Fruit fly (Drosophila melanogaster): Measurements from ENCODE around the gene SclB.

The SclB gene

DNA sequence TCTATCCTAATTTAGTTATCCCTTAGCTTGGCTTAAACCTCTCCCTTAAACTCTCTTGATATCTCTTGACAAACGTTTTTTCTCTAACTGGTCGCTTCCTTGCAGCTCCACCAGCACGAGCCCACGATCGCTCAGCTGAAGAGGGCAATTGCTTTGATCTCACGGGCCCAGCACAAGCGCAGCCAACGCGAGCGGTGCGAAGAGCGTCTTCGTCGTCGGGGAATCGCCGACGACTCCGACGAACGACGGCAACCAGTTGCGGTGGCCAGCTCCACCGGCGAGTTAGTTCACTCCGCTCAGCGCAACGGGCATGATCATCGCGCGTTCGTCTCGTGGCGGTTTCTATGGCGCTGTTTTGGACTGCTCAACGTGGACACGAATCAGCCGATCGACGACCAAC is 43.2 kb downstream of the SclB start (continued):
- peak; percentile 63 for TF ChIP-seq CG6854 (GFP tag; optimal IDR thresholded peaks at IDR 0.05)
- TF ChIP-seq CG8632 (GFP tag; optimal IDR thresholded peaks at IDR 0.05) = no peak
- no peak for TF ChIP-seq CG11902 (GFP tag; optimal IDR thresholded peaks at IDR 0.05)
- no peak for TF ChIP-seq Ets21C (GFP tag; optimal IDR thresholded peaks at IDR 0.05)
- TF ChIP-seq Sox102F (GFP tag; optimal IDR thresholded peaks at IDR 0.05) = no peak
- peak; percentile 33 for TF ChIP-seq net (GFP tag; optimal IDR thresholded peaks at IDR 0.05)
- peak; percentile 62 for TF ChIP-seq CG3919 (GFP tag; optimal IDR thresholded peaks at IDR 0.05)
- peak; percentile 30 for TF ChIP-seq CG1621 (tag; optimal IDR thresholded peaks at IDR 0.05)
- peak; percentile 16 for TF ChIP-seq lz (GFP tag; optimal IDR thresholded peaks at IDR 0.05)
- TF ChIP-seq CG6808 (GFP tag; optimal IDR thresholded peaks at IDR 0.05) = no peak
- TF ChIP-seq Hr38 (GFP tag; optimal IDR thresholded peaks at IDR 0.05) = no peak
- no peak for TF ChIP-seq dac (GFP tag; optimal IDR thresholded peaks at IDR 0.05)
- TF ChIP-seq CG8119 (GFP tag; IDR thresholded peaks at IDR 0.05) = peak; percentile 62; the same call in 2 of the 3 replicates
- no peak for TF ChIP-seq CG7368 (GFP tag; optimal IDR thresholded peaks at IDR 0.05)

DNA sequence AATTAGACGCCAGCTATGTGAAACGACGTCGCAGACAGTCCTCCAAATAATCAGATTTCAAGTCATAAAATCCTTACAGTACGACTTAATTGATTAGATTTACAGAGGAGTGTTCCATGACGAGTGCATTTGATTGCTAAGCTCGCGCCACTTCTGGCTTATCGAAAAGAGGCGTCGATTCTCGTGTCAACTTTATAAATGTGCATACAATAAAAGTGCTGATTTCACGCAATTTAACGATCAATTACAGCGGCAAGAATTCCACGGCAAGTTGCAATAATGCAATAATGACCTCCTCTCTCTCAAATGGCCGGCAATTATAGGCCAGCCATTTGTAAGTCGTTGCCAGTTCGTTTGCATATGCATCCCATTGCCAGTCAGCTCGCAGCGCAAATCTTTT is 44.6 kb downstream of the SclB start:
- peak; percentile 63 for TF ChIP-seq svp (GFP tag)
- TF ChIP-seq eg (GFP tag; IDR thresholded peaks at IDR 0.05) = no peak

- TF ChIP-seq vri (GFP tag; optimal IDR thresholded peaks at IDR 0.05) (no peak), Sox15 (GFP tag; optimal IDR thresholded peaks at IDR 0.05) (no peak), cyc (GFP tag; optimal IDR thresholded peaks at IDR 0.05) (no peak), CG7368 (GFP tag; optimal IDR thresholded peaks at IDR 0.05) (no peak), fd59A (GFP tag; optimal IDR thresholded peaks at IDR 0.05) (no peak), svp (GFP tag) (peak; percentile 17), achi (GFP tag; optimal IDR thresholded peaks at IDR 0.05) (no peak), Lpt (GFP tag; optimal IDR thresholded peaks at IDR 0.05) (peak; percentile 25), CG31627 (GFP tag; optimal IDR thresholded peaks at IDR 0.05) (no peak), OdsH (GFP tag; optimal IDR thresholded peaks at IDR 0.05) (no peak), Eip93F (GFP tag; optimal IDR thresholded peaks at IDR 0.05) (no peak), CG32006 (GFP tag; optimal IDR thresholded peaks at IDR 0.05) (no peak), Sox14 (GFP tag; optimal IDR thresholded peaks at IDR 0.05) (no peak), Blimp-1 (GFP tag; optimal IDR thresholded peaks at IDR 0.05) (no peak), Eip75B (GFP tag; optimal IDR thresholded peaks at IDR 0.05) (no peak), Smox (GFP tag; optimal IDR thresholded peaks at IDR 0.05) (no peak), CG11762 (GFP tag; optimal IDR thresholded peaks at IDR 0.05; ENCODE audit: insufficient read depth) (no peak), Hr38 (GFP tag; optimal IDR thresholded peaks at IDR 0.05) (no peak), Eip78C (GFP tag) (peak; percentile 37), CG6808 (GFP tag; optimal IDR thresholded peaks at IDR 0.05) (no peak), CG9139 (GFP tag; optimal IDR thresholded peaks at IDR 0.05) (no peak), CG6792 (GFP tag; optimal IDR thresholded peaks at IDR 0.05) (no peak), net (GFP tag; optimal IDR thresholded peaks at IDR 0.05) (no peak), CG11902 (GFP tag; optimal IDR thresholded peaks at IDR 0.05) (no peak), CG6854 (GFP tag; optimal IDR thresholded peaks at IDR 0.05) (no peak), spab (GFP tag; optimal IDR thresholded peaks at IDR 0.05) (no peak), acj6 (GFP tag; optimal IDR thresholded peaks at IDR 0.05) (no peak), Gug (GFP tag; IDR thresholded peaks at IDR 0.05) (no peak), Hr4 (GFP tag; optimal IDR thresholded peaks at IDR 0.05) (no peak), Ets96B (tag; optimal IDR thresholded peaks at IDR 0.05) (no peak), CG15336 (GFP tag; IDR thresholded peaks at IDR 0.05) (no peak), esn (GFP tag; optimal IDR thresholded peaks at IDR 0.05) (no peak), Hr39 (GFP tag; optimal IDR thresholded peaks at IDR 0.05) (no peak), Ets21C (GFP tag; optimal IDR thresholded peaks at IDR 0.05) (no peak), Met (GFP tag; optimal IDR thresholded peaks at IDR 0.05) (no peak), CG3919 (GFP tag; optimal IDR thresholded peaks at IDR 0.05) (no peak), CG16779 (tag; optimal IDR thresholded peaks at IDR 0.05) (no peak), CG1621 (tag; optimal IDR thresholded peaks at IDR 0.05) (no peak), fkh (GFP tag; optimal IDR thresholded peaks at IDR 0.05) (peak; percentile 54), CG4318 (GFP tag; optimal IDR thresholded peaks at IDR 0.05) (no peak)
These were observed 45.4 kb downstream of the SclB start for dm6 chr2L:16882871-16883849.
